Fruit fly (Drosophila melanogaster) whole organism, wandering third instar larva: Measurements from ENCODE around the gene CG14036.

Experiments used
- CG32264 ChIP-seq: fragments of 200-800 bp; sonication (Bioruptor generic); optimal IDR thresholded peaks from 2 replicates; lab custom pipeline; 2016; ENCODE audit warnings: missing biosample characterization, missing genetic modification characterization
- Dfd ChIP-seq: fragments of >200 bp; optimal IDR thresholded peaks from 2 replicates; lab custom pipeline; 2017; ENCODE audit warnings: missing biosample characterization, missing genetic modification characterization
- GATAd ChIP-seq: sonication (Bioruptor generic); optimal IDR thresholded peaks from 2 replicates; lab custom pipeline; 2016; ENCODE audit warnings: missing biosample characterization, missing genetic modification characterization
- Hnf4 ChIP-seq: fragments of 200-800 bp; sonication (Bioruptor generic); optimal IDR thresholded peaks from 2 replicates; lab custom pipeline; 2016; ENCODE audit warnings: missing biosample characterization, mild to moderate bottlenecking, missing genetic modification characterization
- Hr78 ChIP-seq: fragments of >200 bp; optimal IDR thresholded peaks from 2 replicates; lab custom pipeline; 2017; ENCODE audit warnings: missing biosample characterization, missing genetic modification characterization
- OdsH ChIP-seq: fragments of 200-800 bp; sonication (Bioruptor generic); optimal IDR thresholded peaks from 2 replicates; lab custom pipeline; 2016; ENCODE audit warnings: missing biosample characterization, mild to moderate bottlenecking, missing genetic modification characterization
- br ChIP-seq: fragments of 200-800 bp; sonication (Bioruptor generic); optimal IDR thresholded peaks from 2 replicates; lab custom pipeline; 2016; ENCODE audit warnings: missing biosample characterization, missing genetic modification characterization
- pan ChIP-seq: fragments of >200 bp; optimal IDR thresholded peaks from 2 replicates; lab custom pipeline; 2017
- tai ChIP-seq: sonication (Bioruptor generic); optimal IDR thresholded peaks from 2 replicates; lab custom pipeline; 2016; ENCODE audit warnings: missing biosample characterization, missing genetic modification characterization
- usp ChIP-seq: fragments of >200 bp; optimal IDR thresholded peaks from 2 replicates; lab custom pipeline; 2017; ENCODE audit warnings: missing biosample characterization, missing genetic modification characterization
- woc ChIP-seq: sonication (Bioruptor generic); optimal IDR thresholded peaks from 2 replicates; lab custom pipeline; 2016; ENCODE audit warnings: missing biosample characterization, mild to moderate bottlenecking, missing genetic modification characterization

DNA sequence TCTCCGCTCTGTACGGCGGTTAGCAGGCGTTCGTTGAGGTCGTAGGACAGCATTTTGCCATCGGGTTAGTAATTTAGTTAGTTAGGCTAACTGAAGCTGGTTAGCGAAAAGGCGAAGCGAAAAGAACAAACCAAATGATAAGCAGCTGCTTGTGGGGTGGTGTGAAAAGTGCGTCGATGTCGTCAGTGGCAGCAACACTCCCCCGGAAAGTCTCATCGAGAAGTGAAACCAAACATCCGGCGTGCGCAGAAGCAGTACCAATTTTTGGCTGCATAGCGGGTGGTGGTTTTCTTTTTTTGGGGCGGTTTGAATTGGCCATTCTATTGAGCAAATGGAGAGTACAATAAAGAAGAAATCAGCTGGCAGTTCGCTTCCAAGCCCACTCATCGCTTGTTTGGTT is 4.0 kb downstream of the CG14036 start, which contains the start of gene CG9121:
- TF ChIP-seq usp (GFP tag; lab: Kevin White, UChicago) (no peak), pan (lab: Kevin White, UChicago) (no peak), GATAd (GFP tag; lab: Kevin White, UChicago) (no peak), Hr78 (GFP tag; lab: Kevin White, UChicago) (no peak), woc (GFP tag; lab: Kevin White, UChicago) (no peak), tai (GFP tag; lab: Kevin White, UChicago) (no peak), Hnf4 (GFP tag; lab: Kevin White, UChicago) (no peak), br (GFP tag; lab: Kevin White, UChicago) (no peak), Dfd (GFP tag; lab: Kevin White, UChicago) (no peak), CG32264 (GFP tag; lab: Kevin White, UChicago) (no peak), OdsH (GFP tag; lab: Kevin White, UChicago) (no peak)
